Fruit fly (Drosophila melanogaster) whole organism, embryonic: ENCODE measurements around the gene CG15263.

ENCODE experiments used
- B-H2 ChIP-seq: fragments of 200-800 bp; sonication (Bioruptor generic); optimal IDR thresholded peaks from 2 replicates; lab custom pipeline; 2018; ENCODE audit warnings: missing biosample characterization, mild to moderate bottlenecking, missing genetic modification characterization
- Bdp1 ChIP-seq: fragments of 200-800 bp; sonication (Bioruptor generic); optimal IDR thresholded peaks from 3 replicates; lab custom pipeline; 2016; ENCODE audit warnings: missing biosample characterization, missing genetic modification characterization
- C15 ChIP-seq: fragments of 200-800 bp; sonication (Bioruptor generic); IDR thresholded peaks from 3 replicates; pipeline ENCODE4 v1.3.6; 2022; ENCODE audit warnings: missing biosample characterization, missing genetic modification characterization
- CG10366 ChIP-seq: fragments of 200-800 bp; sonication (Bioruptor generic); IDR thresholded peaks from 2 replicates; pipeline ENCODE4 v1.3.6; 2022; ENCODE audit warnings: missing biosample characterization, missing genetic modification characterization
- CG12236 ChIP-seq: fragments of 200-800 bp; sonication (Bioruptor generic); optimal IDR thresholded peaks from 2 replicates; lab custom pipeline; 2016; ENCODE audit warnings: missing biosample characterization, missing genetic modification characterization
- CG1603 ChIP-seq: fragments of 200-800 bp; sonication (Bioruptor generic); optimal IDR thresholded peaks from 2 replicates; lab custom pipeline; 2019; ENCODE audit warnings: missing biosample characterization, mild to moderate bottlenecking, missing genetic modification characterization, moderate library complexity
- CG2712 ChIP-seq: fragments of 200-800 bp; optimal IDR thresholded peaks from 3 replicates; lab custom pipeline; 2019; ENCODE audit warnings: missing biosample characterization, mild to moderate bottlenecking, missing genetic modification characterization, moderate library complexity
- CG31224 ChIP-seq: fragments of 200-800 bp; sonication (Bioruptor generic); IDR thresholded peaks from 2 replicates; pipeline ENCODE4 v1.3.6; 2022; ENCODE audit warnings: missing biosample characterization, missing genetic modification characterization
- CG4730 ChIP-seq: fragments of 200-800 bp; sonication (Bioruptor generic); IDR thresholded peaks from 2 replicates; pipeline ENCODE4 v1.3.6; 2022; ENCODE audit warnings: missing biosample characterization, missing genetic modification characterization
- CG6854 ChIP-seq: fragments of 200-800 bp; sonication (Bioruptor generic); optimal IDR thresholded peaks from 3 replicates; lab custom pipeline; 2017; ENCODE audit warnings: missing biosample characterization, mild to moderate bottlenecking, missing genetic modification characterization
- CG7271 ChIP-seq: fragments of 200-800 bp; sonication (Bioruptor generic); optimal IDR thresholded peaks from 2 replicates; lab custom pipeline; 2018; ENCODE audit warnings: missing biosample characterization, mild to moderate bottlenecking, missing genetic modification characterization, moderate library complexity
- CG7745 ChIP-seq: fragments of 200-800 bp; sonication (Bioruptor generic); optimal IDR thresholded peaks from 2 replicates; lab custom pipeline; 2018; ENCODE audit warnings: missing biosample characterization, mild to moderate bottlenecking, missing genetic modification characterization, moderate library complexity
- CHES-1-like ChIP-seq: fragments of 200-800 bp; sonication (Bioruptor generic); optimal IDR thresholded peaks from 2 replicates; lab custom pipeline; 2016; ENCODE audit warnings: missing biosample characterization, missing genetic modification characterization
- Chrac-16 ChIP-seq: fragments of 200-800 bp; sonication (Bioruptor generic); optimal IDR thresholded peaks from 3 replicates; lab custom pipeline; 2016; ENCODE audit warnings: missing biosample characterization, missing genetic modification characterization
- D19B ChIP-seq: fragments of 200-800 bp; sonication (Bioruptor generic); optimal IDR thresholded peaks from 2 replicates; lab custom pipeline; 2017; ENCODE audit warnings: missing biosample characterization, mild to moderate bottlenecking, missing genetic modification characterization
- Lhr ChIP-seq: fragments of 200-800 bp; sonication (Bioruptor generic); optimal IDR thresholded peaks from 3 replicates; lab custom pipeline; 2017; ENCODE audit warnings: mild to moderate bottlenecking, missing biosample characterization, missing genetic modification reagents, missing genetic modification characterization
- Lim3 ChIP-seq: fragments of 200-800 bp; sonication (Bioruptor generic); IDR thresholded peaks from 2 replicates; pipeline ENCODE4 v1.3.6; 2022; ENCODE audit warnings: missing biosample characterization, missing genetic modification characterization
- Mad ChIP-seq: fragments of 200-800 bp; sonication (Bioruptor generic); optimal IDR thresholded peaks from 2 replicates; lab custom pipeline; 2016; ENCODE audit warnings: missing biosample characterization, missing genetic modification characterization
- NC2α ChIP-seq: fragments of 200-800 bp; sonication (Bioruptor generic); optimal IDR thresholded peaks from 2 replicates; lab custom pipeline; 2016; ENCODE audit warnings: missing biosample characterization, missing genetic modification characterization
- Nf-YB ChIP-seq: fragments of 200-800 bp; sonication (Bioruptor generic); optimal IDR thresholded peaks from 3 replicates; lab custom pipeline; 2019; ENCODE audit warnings: missing biosample characterization, mild to moderate bottlenecking, missing genetic modification characterization, moderate library complexity
- NfI ChIP-seq: fragments of 200-800 bp; sonication (Bioruptor generic); optimal IDR thresholded peaks from 3 replicates; lab custom pipeline; 2018; ENCODE audit warnings: missing biosample characterization, mild to moderate bottlenecking, missing genetic modification characterization, moderate library complexity
- Oli ChIP-seq: fragments of 200-800 bp; sonication (Bioruptor generic); optimal IDR thresholded peaks from 2 replicates; lab custom pipeline; 2018; ENCODE audit warnings: missing biosample characterization, mild to moderate bottlenecking, missing genetic modification characterization, moderate library complexity
- Six4 ChIP-seq: fragments of 200-800 bp; sonication (Bioruptor generic); optimal IDR thresholded peaks from 2 replicates; lab custom pipeline; 2016; ENCODE audit warnings: missing biosample characterization, missing genetic modification characterization
- Xrp1 ChIP-seq: fragments of 200-800 bp; sonication (Bioruptor generic); IDR thresholded peaks from 2 replicates; pipeline ENCODE4 v1.3.6; 2022; ENCODE audit warnings: missing biosample characterization, missing genetic modification characterization
- br ChIP-seq: fragments of >200 bp; optimal IDR thresholded peaks from 2 replicates; lab custom pipeline; 2017
- caup ChIP-seq: fragments of 200-800 bp; sonication (Bioruptor generic); optimal IDR thresholded peaks from 3 replicates; lab custom pipeline; 2017; ENCODE audit warnings: missing biosample characterization, mild to moderate bottlenecking, missing genetic modification characterization, moderate library complexity; ENCODE audit not compliant: severe bottlenecking
- chif ChIP-seq, 2 experiments: fragments of 200-800 bp; sonication (Bioruptor generic); optimal IDR thresholded peaks; 3 replicates each; lab custom pipeline; 2016; ENCODE audit warnings: missing biosample characterization in 2 of 2, missing genetic modification characterization in 2 of 2
- chn ChIP-seq: fragments of 200-800 bp; sonication (Bioruptor generic); optimal IDR thresholded peaks from 2 replicates; lab custom pipeline; 2016; ENCODE audit warnings: missing biosample characterization, missing genetic modification characterization
- dmrt11E ChIP-seq: fragments of 200-800 bp; sonication (Bioruptor generic); optimal IDR thresholded peaks from 3 replicates; lab custom pipeline; 2018; ENCODE audit warnings: missing biosample characterization, mild to moderate bottlenecking, missing genetic modification characterization, moderate library complexity
- ewg ChIP-seq: fragments of 200-800 bp; sonication (Bioruptor generic); optimal IDR thresholded peaks from 3 replicates; lab custom pipeline; 2017; ENCODE audit warnings: mild to moderate bottlenecking, missing biosample characterization, missing genetic modification reagents, missing genetic modification characterization
- fd102C ChIP-seq: fragments of 200-800 bp; sonication (Bioruptor generic); optimal IDR thresholded peaks from 2 replicates; lab custom pipeline; 2018; ENCODE audit warnings: missing biosample characterization, mild to moderate bottlenecking, missing genetic modification characterization, moderate library complexity
- gem ChIP-seq: fragments of 200-800 bp; sonication (Bioruptor generic); optimal IDR thresholded peaks from 2 replicates; lab custom pipeline; 2019; ENCODE audit warnings: missing biosample characterization, mild to moderate bottlenecking, missing genetic modification characterization, moderate library complexity
- gfzf ChIP-seq: fragments of 200-800 bp; sonication (Bioruptor generic); optimal IDR thresholded peaks from 2 replicates; lab custom pipeline; 2016; ENCODE audit warnings: missing biosample characterization, mild to moderate bottlenecking, missing genetic modification characterization, moderate library complexity
- gsb ChIP-seq: fragments of 200-800 bp; sonication (Bioruptor generic); IDR thresholded peaks from 2 replicates; pipeline ENCODE4 v1.3.6; 2022; ENCODE audit warnings: missing biosample characterization, missing genetic modification characterization
- gt ChIP-seq: fragments of 200-800 bp; sonication (Bioruptor generic); IDR thresholded peaks from 2 replicates; pipeline ENCODE4 v1.3.6; 2022; ENCODE audit warnings: missing biosample characterization, missing genetic modification characterization
- kni ChIP-seq: fragments of 200-800 bp; sonication (Bioruptor generic); optimal IDR thresholded peaks from 3 replicates; lab custom pipeline; 2017; ENCODE audit warnings: mild to moderate bottlenecking, missing biosample characterization, missing genetic modification reagents, missing genetic modification characterization
- lola ChIP-seq, 3 experiments: fragments of >200 bp in 2 of 3; fragments of 200-800 bp in 1 of 3; sonication (Bioruptor generic) in 1 of 3; optimal IDR thresholded peaks; 2 replicates each; lab custom pipeline; 2017 to 2019; ENCODE audit warnings: missing biosample characterization in 3 of 3, missing genetic modification characterization in 3 of 3, mild to moderate bottlenecking in 1 of 3, moderate library complexity in 1 of 3
- maf-S ChIP-seq: fragments of 200-800 bp; sonication (Bioruptor generic); optimal IDR thresholded peaks from 2 replicates; lab custom pipeline; 2016; ENCODE audit warnings: missing biosample characterization, missing genetic modification characterization
- prd ChIP-seq, 3 experiments: fragments of >200 bp in 2 of 3; fragments of 200-800 bp in 1 of 3; sonication (Bioruptor generic) in 1 of 3; optimal IDR thresholded peaks in 2 of 3; IDR thresholded peaks in 1 of 3; 2 replicates in 2 of 3; 3 replicates in 1 of 3; pipeline versions ENCODE4 v1.3.6 to Lab custom; 2017 to 2022; ENCODE audit warnings: missing biosample characterization in 1 of 3, missing genetic modification characterization in 1 of 3
- pum ChIP-seq: fragments of 200-800 bp; sonication (Bioruptor generic); optimal IDR thresholded peaks from 2 replicates; lab custom pipeline; 2016; ENCODE audit warnings: missing biosample characterization, missing genetic modification characterization
- salm ChIP-seq: fragments of 200-800 bp; sonication (Bioruptor generic); optimal IDR thresholded peaks from 2 replicates; lab custom pipeline; 2018; ENCODE audit warnings: missing biosample characterization, mild to moderate bottlenecking, missing genetic modification characterization
- tll ChIP-seq, 2 experiments: fragments of 200-800 bp in 1 of 2; fragments of >200 bp in 1 of 2; sonication (Bioruptor generic) in 1 of 2; optimal IDR thresholded peaks; 2 replicates each; lab custom pipeline; 2017 to 2019; ENCODE audit warnings: missing biosample characterization in 2 of 2, missing genetic modification characterization in 2 of 2, mild to moderate bottlenecking in 1 of 2, moderate library complexity in 1 of 2
- twi ChIP-seq: fragments of 200-800 bp; optimal IDR thresholded peaks from 2 replicates; lab custom pipeline; 2019; ENCODE audit warnings: missing biosample characterization, mild to moderate bottlenecking, missing genetic modification characterization, moderate library complexity
- tx ChIP-seq: fragments of 200-800 bp; sonication (Bioruptor generic); optimal IDR thresholded peaks from 2 replicates; lab custom pipeline; 2016; ENCODE audit warnings: missing biosample characterization, missing genetic modification characterization
- vfl ChIP-seq: fragments of 200-800 bp; sonication (Bioruptor generic); optimal IDR thresholded peaks from 2 replicates; lab custom pipeline; 2016; ENCODE audit warnings: missing biosample characterization, missing genetic modification characterization
- zen ChIP-seq: fragments of 200-800 bp; sonication (Bioruptor generic); optimal IDR thresholded peaks from 3 replicates; lab custom pipeline; 2018; ENCODE audit warnings: missing biosample characterization, mild to moderate bottlenecking, missing genetic modification characterization, moderate library complexity

The CG15263 gene

DNA sequence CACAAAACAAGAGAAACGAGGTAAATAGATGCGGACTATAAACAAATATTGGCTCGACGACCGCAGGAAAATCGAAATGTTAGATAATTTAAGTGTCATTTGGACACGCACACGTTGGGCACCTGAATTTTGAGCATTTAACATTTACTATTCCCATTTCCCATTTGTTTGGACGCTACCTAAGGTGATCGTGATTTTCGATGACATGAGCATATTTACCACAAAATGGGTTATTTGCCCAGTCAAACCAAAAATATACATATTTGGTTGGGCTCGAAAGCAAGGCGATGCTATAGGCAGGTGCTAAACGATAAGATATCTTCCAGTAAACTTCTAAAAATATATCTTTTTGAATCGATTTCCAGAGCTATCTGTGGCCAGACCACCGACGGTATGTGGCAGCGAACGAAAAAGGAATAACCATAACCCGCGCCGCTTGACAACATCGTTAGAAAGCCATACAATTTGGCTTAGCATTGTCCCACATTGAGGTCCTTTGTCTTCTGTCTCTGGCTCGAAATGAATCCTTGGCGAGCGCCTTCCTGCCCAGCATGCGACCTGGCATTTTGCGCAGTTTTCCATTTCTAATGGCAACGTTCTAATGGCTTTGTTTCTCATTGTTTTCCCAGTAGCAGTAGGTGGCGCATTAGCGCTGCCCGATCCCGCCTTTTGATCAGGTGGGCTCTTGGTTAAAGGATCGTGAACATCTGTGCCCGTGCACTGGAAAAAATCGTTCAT is 39.5 kb downstream of the CG15263 start (continued):
- TF ChIP-seq twi (tag; lab: Kevin White, UChicago), result peak; percentile 15
- TF ChIP-seq Nf-YB (GFP tag; lab: Kevin White, UChicago), result peak; percentile 41
- no peak for TF ChIP-seq Bdp1
- TF ChIP-seq pum (GFP tag; lab: Kevin White, UChicago), result no peak
- TF ChIP-seq kni (GFP tag; lab: Kevin White, UChicago), result peak; percentile 42
- no peak for TF ChIP-seq CG12236 (GFP tag; lab: Kevin White, UChicago)
- TF ChIP-seq maf-S (GFP tag; lab: Kevin White, UChicago), result no peak
- TF ChIP-seq Chrac-16, result no peak
- peak; percentile 52 for TF ChIP-seq dmrt11E (tag; lab: Kevin White, UChicago)
- TF ChIP-seq Xrp1, result peak; percentile 51
- no peak for TF ChIP-seq NC2α (GFP tag; lab: Kevin White, UChicago)
- peak; percentile 32 for TF ChIP-seq CG7745 (tag; lab: Kevin White, UChicago)
- peak in 1 of 2 experiments; percentile 93 for TF ChIP-seq tll (GFP tag; optimal IDR thresholded peaks at IDR 0.05; lab: Kevin White, UChicago)
- peak; percentile 36 for TF ChIP-seq gem (tag; lab: Kevin White, UChicago)
- no peak for TF ChIP-seq Lhr (GFP tag; lab: Kevin White, UChicago)
- no peak for TF ChIP-seq CG10366
- TF ChIP-seq CG4730 (GFP tag; lab: Robert Waterston, UW), result no peak
- TF ChIP-seq gfzf, result no peak
- peak; percentile 100 for TF ChIP-seq zen (tag; lab: Kevin White, UChicago)
- TF ChIP-seq fd102C (GFP tag; lab: Kevin White, UChicago), result peak; percentile 77
- TF ChIP-seq vfl, result no peak
- peak in 1 of 3 experiments; percentile 44 for TF ChIP-seq lola (GFP tag; optimal IDR thresholded peaks at IDR 0.05; lab: Kevin White, UChicago)
- TF ChIP-seq caup (GFP tag; lab: Kevin White, UChicago), result no peak
- no peak for TF ChIP-seq CG6854 (GFP tag; lab: Kevin White, UChicago)
- no peak for TF ChIP-seq NfI (GFP tag; lab: Kevin White, UChicago)
- no peak for TF ChIP-seq Oli (tag; lab: Kevin White, UChicago)
- no peak for TF ChIP-seq CHES-1-like (GFP tag; lab: Kevin White, UChicago)
- TF ChIP-seq salm (tag; lab: Kevin White, UChicago), result no peak

DNA sequence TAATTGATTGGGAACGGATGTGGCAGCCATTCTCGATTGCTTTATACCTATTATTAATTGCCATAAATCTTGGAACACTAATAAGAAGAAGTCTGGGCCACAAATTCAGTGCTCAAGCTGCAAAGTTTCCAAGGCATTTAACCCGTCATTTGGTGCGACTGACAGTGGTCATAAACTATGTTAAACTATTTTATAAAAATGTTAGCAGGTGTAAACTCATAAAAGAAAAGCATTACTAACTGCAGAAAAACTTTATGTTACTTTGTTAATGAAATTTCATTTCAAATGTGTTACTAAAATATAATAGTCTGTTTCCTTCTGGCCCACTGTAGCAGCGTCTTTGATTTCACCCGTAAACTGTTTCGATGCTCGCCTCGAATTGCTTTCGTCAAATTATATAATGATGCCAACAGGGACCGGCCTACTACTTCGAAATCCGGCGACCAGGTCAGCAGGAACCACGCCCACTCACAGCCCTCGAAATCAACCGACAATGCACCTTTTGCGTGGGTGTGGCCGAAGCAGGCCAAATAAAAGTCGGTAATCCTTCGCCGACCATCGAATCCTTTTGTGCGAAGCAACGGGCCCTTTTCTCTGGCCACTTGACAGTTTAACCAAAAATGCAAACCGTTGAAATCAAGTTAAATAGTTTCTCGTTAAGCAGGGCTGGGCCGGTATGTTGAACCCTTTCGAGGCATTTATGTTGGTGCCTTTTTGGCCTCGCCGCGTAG is 40.9 kb downstream of the CG15263 start:
- TF ChIP-seq Lim3 (GFP tag; lab: Robert Waterston, UW) (no peak), tll (GFP tag; optimal IDR thresholded peaks at IDR 0.05; lab: Kevin White, UChicago) (peak in 1 of 2 experiments; percentile 99), caup (GFP tag; lab: Kevin White, UChicago) (no peak), CG2712 (tag; lab: Kevin White, UChicago) (peak; percentile 12), br (lab: Kevin White, UChicago) (no peak), Mad (GFP tag; lab: Kevin White, UChicago) (no peak), chif (GFP tag; optimal IDR thresholded peaks at IDR 0.05; lab: Kevin White, UChicago) (no peak), gt (GFP tag; lab: Robert Waterston, UW) (0 out of 2 replicates have a peak, but pooled peaks have one; percentile 13), B-H2 (no peak), tx (GFP tag; lab: Kevin White, UChicago) (no peak), ewg (GFP tag; lab: Kevin White, UChicago) (no peak), dmrt11E (tag; lab: Kevin White, UChicago) (peak; percentile 53), C15 (no peak), chn (GFP tag; lab: Kevin White, UChicago) (no peak), Six4 (GFP tag; lab: Kevin White, UChicago) (no peak), gsb (GFP tag; lab: Robert Waterston, UW) (no peak), CG7271 (no peak), CG31224 (no peak), prd (optimal IDR thresholded peaks at IDR 0.05; lab: Kevin White, UChicago) (no peak), prd (GFP tag; IDR thresholded peaks at IDR 0.05; lab: Robert Waterston, UW) (peak; percentile 20; the same call in 1 of the 3 replicates), D19B (GFP tag; lab: Kevin White, UChicago) (no peak), lola (GFP tag; optimal IDR thresholded peaks at IDR 0.05; lab: Kevin White, UChicago) (no peak), CG1603 (tag; lab: Kevin White, UChicago) (peak; percentile 14), zen (tag; lab: Kevin White, UChicago) (peak; percentile 68), Bdp1 (no peak)
